Fruit fly (Drosophila melanogaster): ENCODE data around the gene CG44954.

Gene CG44954

DNA sequence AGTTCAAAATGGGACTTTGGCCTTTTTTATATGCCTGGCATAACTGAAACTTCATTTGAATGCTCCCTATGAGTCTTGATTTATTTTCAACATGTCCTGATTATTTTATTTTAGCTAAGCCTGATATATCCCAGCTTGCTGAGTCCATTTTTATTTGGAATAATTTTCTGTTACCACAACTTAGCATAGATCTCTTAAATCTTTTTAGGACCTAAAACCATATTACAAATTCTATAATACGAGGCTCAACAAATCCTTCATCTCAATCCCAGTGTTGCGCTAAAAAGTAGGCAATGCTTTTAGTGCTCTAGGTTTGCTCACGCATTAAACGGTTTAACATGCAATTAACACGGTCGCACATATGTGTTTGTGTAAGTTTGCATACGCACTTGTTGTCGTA is at the start of gene CG44954:
CG44954 (minus strand) TSS at position 101 of the 400 bp plus-strand sequence.
- TF ChIP-seq CG34367 (tag; optimal IDR thresholded peaks at IDR 0.05) (no peak), CG9948 (tag; optimal IDR thresholded peaks at IDR 0.05) (no peak), CG13204 (GFP tag; optimal IDR thresholded peaks at IDR 0.05) (no peak), CG4496 (GFP tag; IDR thresholded peaks at IDR 0.05) (no peak), D1 (tag; optimal IDR thresholded peaks at IDR 0.05) (no peak), Pif1B (GFP tag; optimal IDR thresholded peaks at IDR 0.05) (no peak), Pif1A (GFP tag; optimal IDR thresholded peaks at IDR 0.05) (no peak), rn (GFP tag; IDR thresholded peaks at IDR 0.05) (no peak), CG8301 (tag; optimal IDR thresholded peaks at IDR 0.05) (no peak), CG17806 (tag; optimal IDR thresholded peaks at IDR 0.05) (no peak), CG15710 (tag; optimal IDR thresholded peaks at IDR 0.05) (no peak), fd96Ca (GFP tag; IDR thresholded peaks at IDR 0.05) (no peak), Ets98B (GFP tag; IDR thresholded peaks at IDR 0.05) (no peak), CG10348 (GFP tag; IDR thresholded peaks at IDR 0.05) (no peak), EcR (GFP tag; optimal IDR thresholded peaks at IDR 0.05) (no peak), gl (tag; optimal IDR thresholded peaks at IDR 0.05) (no peak), CG14655 (GFP tag; optimal IDR thresholded peaks at IDR 0.05) (no peak)

DNA sequence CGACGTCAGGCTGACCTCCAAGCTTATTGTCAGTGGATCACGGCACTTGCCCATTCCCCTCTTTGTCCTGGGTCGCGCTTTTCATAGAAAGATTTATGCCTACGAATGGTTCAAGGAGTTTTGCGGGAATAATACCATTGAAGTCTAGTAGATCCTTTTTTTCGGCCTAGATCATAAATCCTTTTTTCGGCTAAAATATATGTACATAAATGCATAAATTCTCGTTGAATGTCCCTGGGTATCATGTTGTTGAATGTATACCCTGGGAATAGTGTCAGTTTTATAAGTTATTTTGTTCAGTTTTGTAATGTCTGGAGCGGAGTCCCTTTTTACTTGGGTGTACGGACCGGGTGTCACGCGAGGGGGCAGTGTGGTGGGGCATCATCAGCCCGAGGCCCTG is 28.0 kb upstream of the CG44954 start, which contains the start of gene CG34433:
CG34433 (plus strand) TSS at position 301 of the 400 bp plus-strand sequence.
- TF ChIP-seq rn (GFP tag; IDR thresholded peaks at IDR 0.05) (no peak), gl (tag; optimal IDR thresholded peaks at IDR 0.05) (no peak), Pif1A (GFP tag; optimal IDR thresholded peaks at IDR 0.05) (no peak), Snoo (tag; optimal IDR thresholded peaks at IDR 0.05) (no peak), CG8159 (tag; optimal IDR thresholded peaks at IDR 0.05) (no peak), CG14655 (GFP tag; optimal IDR thresholded peaks at IDR 0.05) (no peak), CG12605 (GFP tag; IDR thresholded peaks at IDR 0.05) (no peak), CG32121 (GFP tag; IDR thresholded peaks at IDR 0.05) (no peak), fd96Ca (GFP tag; IDR thresholded peaks at IDR 0.05) (no peak), CG15710 (tag; optimal IDR thresholded peaks at IDR 0.05) (no peak), CG13204 (GFP tag; optimal IDR thresholded peaks at IDR 0.05) (no peak), D1 (tag; optimal IDR thresholded peaks at IDR 0.05) (no peak), Ets98B (GFP tag; IDR thresholded peaks at IDR 0.05) (no peak), CG10348 (GFP tag; IDR thresholded peaks at IDR 0.05) (no peak), CG9948 (tag; optimal IDR thresholded peaks at IDR 0.05) (no peak), CG17806 (tag; optimal IDR thresholded peaks at IDR 0.05) (no peak), CG8301 (tag; optimal IDR thresholded peaks at IDR 0.05) (no peak), CG34367 (tag; optimal IDR thresholded peaks at IDR 0.05) (no peak), CG4496 (GFP tag; IDR thresholded peaks at IDR 0.05) (no peak)

dm6 chr3R:30648851-30649250 is 27.1 kb upstream of the CG44954 start, which contains the start of gene CG34432:
CG34432 (plus strand) TSS chr3R:30649151.
- TF ChIP-seq CG32121 (GFP tag; IDR thresholded peaks at IDR 0.05) (no peak), CG34367 (tag; optimal IDR thresholded peaks at IDR 0.05) (no peak), CG4496 (GFP tag; IDR thresholded peaks at IDR 0.05) (no peak), CG10348 (GFP tag; IDR thresholded peaks at IDR 0.05) (no peak), CG14655 (GFP tag; optimal IDR thresholded peaks at IDR 0.05) (no peak), Pif1A (GFP tag; optimal IDR thresholded peaks at IDR 0.05) (no peak), CG12605 (GFP tag; IDR thresholded peaks at IDR 0.05) (no peak), Snoo (tag; optimal IDR thresholded peaks at IDR 0.05) (no peak), CG9948 (tag; optimal IDR thresholded peaks at IDR 0.05) (no peak), EcR (GFP tag; optimal IDR thresholded peaks at IDR 0.05) (no peak), Ets98B (GFP tag; IDR thresholded peaks at IDR 0.05) (no peak), CG13204 (GFP tag; optimal IDR thresholded peaks at IDR 0.05) (no peak), fd96Ca (GFP tag; IDR thresholded peaks at IDR 0.05) (no peak), CG15710 (tag; optimal IDR thresholded peaks at IDR 0.05) (no peak), Pif1B (GFP tag; optimal IDR thresholded peaks at IDR 0.05) (no peak), CG8301 (tag; optimal IDR thresholded peaks at IDR 0.05) (no peak), CG8159 (tag; optimal IDR thresholded peaks at IDR 0.05) (no peak)

DNA sequence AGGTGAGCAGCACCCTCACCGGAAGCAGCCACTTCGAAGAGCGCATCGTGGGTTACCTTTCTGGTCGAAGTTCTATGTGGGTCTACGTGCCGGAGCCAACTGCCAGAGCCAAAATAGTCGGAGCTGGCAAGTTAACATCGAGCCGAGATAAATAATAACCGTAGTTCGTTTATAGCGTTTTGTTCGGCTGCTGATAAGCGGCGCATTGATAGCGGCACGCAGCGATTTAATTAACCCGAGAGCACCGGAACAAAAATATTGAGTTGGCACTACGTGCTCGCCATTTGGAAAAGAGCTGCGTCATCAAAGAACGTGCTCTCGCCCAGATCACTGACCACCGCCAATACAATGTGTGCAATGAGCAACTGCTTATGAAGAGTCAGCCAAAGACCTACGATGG is 26.7 kb upstream of the CG44954 start, which contains the start of gene PH4alphaPV:
PH4alphaPV (minus strand) TSS at position 101 of the 400 bp plus-strand sequence.
- TF ChIP-seq Ets98B (GFP tag; IDR thresholded peaks at IDR 0.05) (no peak), gl (tag; optimal IDR thresholded peaks at IDR 0.05) (no peak), CG10348 (GFP tag; IDR thresholded peaks at IDR 0.05) (no peak), CG34367 (tag; optimal IDR thresholded peaks at IDR 0.05) (no peak), CG4496 (GFP tag; IDR thresholded peaks at IDR 0.05) (no peak), rn (GFP tag; IDR thresholded peaks at IDR 0.05) (no peak)

DNA sequence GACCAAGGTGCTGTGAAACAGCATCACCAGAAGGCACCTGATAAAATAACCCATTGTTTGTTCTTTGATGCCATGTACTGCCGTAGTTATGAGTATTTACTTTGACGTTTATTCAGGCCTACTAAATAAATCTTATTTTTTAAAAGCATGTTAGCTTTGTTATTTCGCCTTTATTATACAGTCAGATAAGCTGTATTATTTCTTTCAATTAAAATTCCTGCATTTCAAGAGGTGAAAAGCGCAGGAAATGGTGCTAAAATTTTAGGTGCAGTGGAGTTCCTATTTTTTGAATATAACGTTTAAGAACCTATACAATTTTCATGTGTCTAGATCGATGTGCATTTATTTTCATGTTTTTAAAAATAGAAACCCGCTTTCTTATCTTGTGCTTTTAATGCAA is 24.1 kb upstream of the CG44954 start, which contains the start of gene CG31013:
CG31013 (minus strand) TSS at position 101 of the 400 bp plus-strand sequence.
- TF ChIP-seq gl (tag; optimal IDR thresholded peaks at IDR 0.05): no peak
- no peak for TF ChIP-seq CG34367 (tag; optimal IDR thresholded peaks at IDR 0.05)
- TF ChIP-seq Pif1B (GFP tag; optimal IDR thresholded peaks at IDR 0.05): no peak
- TF ChIP-seq CG14655 (GFP tag; optimal IDR thresholded peaks at IDR 0.05): no peak
- TF ChIP-seq CG9948 (tag; optimal IDR thresholded peaks at IDR 0.05): no peak

- TF ChIP-seq CG8159 (tag; optimal IDR thresholded peaks at IDR 0.05) (peak; percentile 13), fd96Ca (GFP tag; IDR thresholded peaks at IDR 0.05) (no peak), CG14655 (GFP tag; optimal IDR thresholded peaks at IDR 0.05) (peak; percentile 20), CG32121 (GFP tag; IDR thresholded peaks at IDR 0.05) (no peak)
Measured at dm6 chr3R:30643240-30643639, 21.5 kb upstream of the CG44954 start.

dm6 chr3R:30628928-30629327 is 7.2 kb upstream of the CG44954 start, which contains the start of gene CG2267:
CG2267 (minus strand) TSS chr3R:30629028.
- TF ChIP-seq EcR (GFP tag; optimal IDR thresholded peaks at IDR 0.05) (no peak), CG34367 (tag; optimal IDR thresholded peaks at IDR 0.05) (no peak), Pif1A (GFP tag; optimal IDR thresholded peaks at IDR 0.05) (no peak), rn (GFP tag; IDR thresholded peaks at IDR 0.05) (no peak), gl (tag; optimal IDR thresholded peaks at IDR 0.05) (no peak), CG8159 (tag; optimal IDR thresholded peaks at IDR 0.05) (no peak), CG13204 (GFP tag; optimal IDR thresholded peaks at IDR 0.05) (no peak), CG17806 (tag; optimal IDR thresholded peaks at IDR 0.05) (no peak), fd96Ca (GFP tag; IDR thresholded peaks at IDR 0.05) (no peak), CG12605 (GFP tag; IDR thresholded peaks at IDR 0.05) (no peak), CG32121 (GFP tag; IDR thresholded peaks at IDR 0.05) (no peak), CG9948 (tag; optimal IDR thresholded peaks at IDR 0.05) (no peak)

All from whole organism, pupa.